Worm (Caenorhabditis elegans) whole organism, mixed stage, embryonic: ENCODE results near the gene ZK856.11.

ENCODE experiments used
- ceh-83 ChIP-seq: fragments of 200-800 bp; sonication (Bioruptor generic); optimal IDR thresholded peaks from 2 replicates; lab custom pipeline; 2018; ENCODE audit warnings: mild to moderate bottlenecking, missing genetic modification characterization, missing compliant biosample characterization
- lin-13 ChIP-seq: fragments of 150-350 bp; optimal IDR thresholded peaks from 2 replicates; lab custom pipeline; 2014; ENCODE audit warnings: missing biosample characterization, missing genetic modification characterization
- lsy-2 ChIP-seq: fragments of 150-350 bp; optimal IDR thresholded peaks from 2 replicates; lab custom pipeline; 2014; ENCODE audit warnings: missing biosample characterization, missing genetic modification characterization
- nhr-2 ChIP-seq: fragments of 150-350 bp; optimal IDR thresholded peaks from 2 replicates; lab custom pipeline; 2014; ENCODE audit warnings: missing biosample characterization, missing genetic modification characterization
- nhr-237 ChIP-seq: fragments of 150-350 bp; optimal IDR thresholded peaks from 2 replicates; lab custom pipeline; 2014; ENCODE audit warnings: missing biosample characterization, missing genetic modification characterization
- nhr-28 ChIP-seq: fragments of 150-350 bp; optimal IDR thresholded peaks from 2 replicates; lab custom pipeline; 2014; ENCODE audit warnings: missing biosample characterization, missing genetic modification characterization
- nhr-76 ChIP-seq: sonication (generic microtip); optimal IDR thresholded peaks from 2 replicates; lab custom pipeline; 2017; ENCODE audit warnings: missing biosample characterization, missing genetic modification characterization
- pha-4 ChIP-seq: fragments of 150-350 bp; optimal IDR thresholded peaks from 2 replicates; lab custom pipeline; 2018; ENCODE audit warnings: missing biosample characterization, missing genetic modification reagents, missing genetic modification characterization
- snpc-4 ChIP-seq: fragments of 150-350 bp; optimal IDR thresholded peaks from 2 replicates; lab custom pipeline; 2014; ENCODE audit warnings: missing biosample characterization, missing genetic modification characterization
- unc-39 ChIP-seq: fragments of 150-350 bp; optimal IDR thresholded peaks from 2 replicates; lab custom pipeline; 2014; ENCODE audit warnings: missing biosample characterization, missing genetic modification characterization
- unc-62 ChIP-seq: fragments of 150-350 bp; optimal IDR thresholded peaks from 2 replicates; lab custom pipeline; 2014; ENCODE audit warnings: missing biosample characterization, missing genetic modification reagents, missing genetic modification characterization

- no peak for TF ChIP-seq lin-13 (tag; lab: Kevin White, UChicago)
- TF ChIP-seq nhr-76 (tag; lab: Kevin White, UChicago): no peak
- TF ChIP-seq unc-62 (GFP tag; lab: Kevin White, UChicago): no peak
- TF ChIP-seq unc-39 (tag; lab: Kevin White, UChicago): no peak
- TF ChIP-seq nhr-237: no peak
- no peak for TF ChIP-seq lsy-2 (tag; lab: Kevin White, UChicago)
- no peak for TF ChIP-seq nhr-2 (tag; lab: Kevin White, UChicago)
- TF ChIP-seq ceh-83 (GFP tag; lab: Kevin White, UChicago): no peak
- TF ChIP-seq pha-4: no peak
- no peak for TF ChIP-seq snpc-4 (tag; lab: Kevin White, UChicago)
- no peak for TF ChIP-seq nhr-28
These were observed 13.5 kb downstream of the ZK856.11 start for ce11 chrV:10191242-10191641.
